Worm (Caenorhabditis elegans) whole organism, young adult: Measurements from ENCODE around the gene pdhb-1.

Experiments
- F49E8.2 ChIP-seq: sonication (generic microtip); optimal IDR thresholded peaks from 3 replicates; lab custom pipeline; 2017; ENCODE audit warnings: missing genetic modification characterization, mild to moderate bottlenecking, missing compliant biosample characterization, antibody characterized with exemption, moderate library complexity; ENCODE audit not compliant: insufficient read depth
- ama-1 ChIP-seq, 3 experiments: fragments of 150-350 bp in 1 of 3; sonication (generic microtip) in 2 of 3; optimal IDR thresholded peaks; 2 replicates each; lab custom pipeline; 2014 to 2018; ENCODE audit warnings: missing biosample characterization in 2 of 3, missing genetic modification characterization in 2 of 3, missing genetic modification reagents in 2 of 3
- ets-4 ChIP-seq: fragments of 200-800 bp; sonication (Bioruptor generic); optimal IDR thresholded peaks from 2 replicates; lab custom pipeline; 2018; ENCODE audit warnings: mild to moderate bottlenecking, missing genetic modification characterization, missing compliant biosample characterization
- lag-1 ChIP-seq: fragments of 200-800 bp; sonication (Bioruptor generic); IDR thresholded peaks from 2 replicates; pipeline ENCODE4 v1.3.6; 2022; ENCODE audit warnings: missing genetic modification reagents, missing genetic modification characterization, missing compliant biosample characterization
- lin-35 ChIP-seq, 3 experiments: fragments of 150-350 bp in 2 of 3; sonication (generic microtip) in 1 of 3; optimal IDR thresholded peaks; 2 replicates each; lab custom pipeline; 2014 to 2018; ENCODE audit warnings: missing biosample characterization in 3 of 3, missing genetic modification characterization in 3 of 3, missing genetic modification reagents in 3 of 3
- lin-54 ChIP-seq: fragments of 200-800 bp; sonication (Bioruptor generic); optimal IDR thresholded peaks from 2 replicates; lab custom pipeline; 2018; ENCODE audit warnings: mild to moderate bottlenecking, missing genetic modification characterization, missing compliant biosample characterization
- lsy-27 ChIP-seq: sonication (generic microtip); optimal IDR thresholded peaks from 2 replicates; lab custom pipeline; 2017; ENCODE audit warnings: missing genetic modification characterization, mild to moderate bottlenecking, missing compliant biosample characterization, antibody characterized with exemption, missing genotype, borderline replicate concordance; ENCODE audit not compliant: insufficient read depth
- madf-6 ChIP-seq: fragments of 200-800 bp; sonication (Bioruptor generic); IDR thresholded peaks from 2 replicates; pipeline ENCODE4 v1.3.6; 2022; ENCODE audit warnings: missing genetic modification reagents, missing genetic modification characterization, missing compliant biosample characterization
- nfya-1 ChIP-seq: sonication (generic microtip); optimal IDR thresholded peaks from 2 replicates; lab custom pipeline; 2017; ENCODE audit warnings: antibody characterized with exemption, missing compliant biosample characterization, missing genetic modification characterization, borderline replicate concordance; ENCODE audit not compliant: insufficient read depth
- rcor-1 ChIP-seq: fragments of 200-800 bp; sonication (Bioruptor generic); IDR thresholded peaks from 2 replicates; pipeline ENCODE4 v1.3.6; 2022; ENCODE audit warnings: missing genetic modification reagents, missing genetic modification characterization, missing compliant biosample characterization
- rpc-1 ChIP-seq, 2 experiments: fragments of 150-350 bp in 1 of 2; sonication (generic microtip) in 1 of 2; optimal IDR thresholded peaks; 2 replicates each; lab custom pipeline; 2014 to 2018; ENCODE audit warnings: missing biosample characterization in 1 of 2, missing genetic modification characterization in 1 of 2, missing genetic modification reagents in 1 of 2, missing genotype in 1 of 2
- ztf-25 ChIP-seq: fragments of 200-800 bp; sonication (Bioruptor generic); IDR thresholded peaks from 2 replicates; pipeline ENCODE4 v1.3.6; 2022; ENCODE audit warnings: missing genetic modification reagents, missing genetic modification characterization, missing compliant biosample characterization

ce11 chrIV:3368638-3369247 is 30.7 kb upstream of the pdhb-1 start, which contains the start of gene vha-19:
- TF ChIP-seq lin-54 (GFP tag; lab: Kevin White, UChicago): peak; percentile 17
- TF ChIP-seq lin-35 (GFP tag; optimal IDR thresholded peaks at IDR 0.05; lab: Kevin White, UChicago): no peak
- no peak for TF ChIP-seq rpc-1 (optimal IDR thresholded peaks at IDR 0.05; lab: Kevin White, UChicago)
- TF ChIP-seq rpc-1 (tag; optimal IDR thresholded peaks at IDR 0.05; lab: Kevin White, UChicago): no peak
- no peak for TF ChIP-seq F49E8.2 (tag; lab: Kevin White, UChicago)
- TF ChIP-seq ets-4: no peak
- TF ChIP-seq ama-1 (optimal IDR thresholded peaks at IDR 0.05; lab: Kevin White, UChicago): no peak
- no peak for TF ChIP-seq ama-1 (GFP tag; optimal IDR thresholded peaks at IDR 0.05; lab: Kevin White, UChicago)
- no peak for TF ChIP-seq nfya-1
- TF ChIP-seq lag-1 (GFP tag; lab: Robert Waterston, UW): no peak
- TF ChIP-seq rcor-1 (GFP tag; lab: Robert Waterston, UW): no peak
- no peak for TF ChIP-seq madf-6 (GFP tag; lab: Robert Waterston, UW)
- no peak for TF ChIP-seq ztf-25 (GFP tag; lab: Robert Waterston, UW)
- TF ChIP-seq lsy-27 (tag; lab: Kevin White, UChicago): no peak
